Worm (Caenorhabditis elegans) whole organism, L4 larva: ENCODE results near the gene tsen-54.

Experiments
- dmd-9 ChIP-seq: fragments of 200-800 bp; sonication (Bioruptor generic); IDR thresholded peaks from 2 replicates; pipeline ENCODE4 v1.3.6; 2022; ENCODE audit warnings: missing genetic modification reagents, missing genetic modification characterization, missing compliant biosample characterization
- lin-13 ChIP-seq: fragments of 150-350 bp; optimal IDR thresholded peaks from 2 replicates; lab custom pipeline; 2014; ENCODE audit warnings: missing biosample characterization, missing genetic modification reagents, missing genetic modification characterization
- nhr-77 ChIP-seq: fragments of 150-350 bp; optimal IDR thresholded peaks from 2 replicates; lab custom pipeline; 2014; ENCODE audit warnings: missing biosample characterization, missing genetic modification characterization
- pqm-1 ChIP-seq: sonication (generic microtip); optimal IDR thresholded peaks from 2 replicates; lab custom pipeline; 2017; ENCODE audit warnings: missing biosample characterization, missing genetic modification characterization

ce11 chrIV:1980961-1981446 is 33.0 kb downstream of the tsen-54 start, which contains the start of gene Y76B12C.6:
- TF ChIP-seq dmd-9 (GFP tag; lab: Robert Waterston, UW), result no peak
- TF ChIP-seq pqm-1 (tag; lab: Kevin White, UChicago), result no peak
- TF ChIP-seq lin-13, result peak; percentile 10
- no peak for TF ChIP-seq nhr-77
